Worm (Caenorhabditis elegans): ENCODE data around the gene cdk-11.1.

ce11 chrII:7681898-7682297, 17.1 kb upstream of the cdk-11.1 start, which contains the start of gene lin-26:
- no peak for TF ChIP-seq pha-4 (tag; optimal IDR thresholded peaks at IDR 0.05)
- no peak for TF ChIP-seq blmp-1 (tag; optimal IDR thresholded peaks at IDR 0.05)
- TF ChIP-seq lin-13 (tag; optimal IDR thresholded peaks at IDR 0.05), result no peak
- no peak for TF ChIP-seq unc-62 (GFP tag; optimal IDR thresholded peaks at IDR 0.05)
- TF ChIP-seq nhr-28 (tag; optimal IDR thresholded peaks at IDR 0.05), result no peak
- no peak for TF ChIP-seq lsy-2 (tag; optimal IDR thresholded peaks at IDR 0.05)
- TF ChIP-seq nhr-12 (tag; optimal IDR thresholded peaks at IDR 0.05), result no peak
- TF ChIP-seq cnd-1 (tag; optimal IDR thresholded peaks at IDR 0.05), result no peak
- TF ChIP-seq lin-32 (GFP tag; optimal IDR thresholded peaks at IDR 0.05), result no peak
- TF ChIP-seq hlh-1 (tag; optimal IDR thresholded peaks at IDR 0.05), result no peak
- no peak for TF ChIP-seq mep-1 (tag; optimal IDR thresholded peaks at IDR 0.05)
- TF ChIP-seq nhr-237 (tag; optimal IDR thresholded peaks at IDR 0.05), result no peak
